Worm (Caenorhabditis elegans): ENCODE measurements around the gene F58B3.6.
A peak's percentile ranks its signal among the peaks of the same experiment; 100 is the strongest.

Gene F58B3.6

DNA sequence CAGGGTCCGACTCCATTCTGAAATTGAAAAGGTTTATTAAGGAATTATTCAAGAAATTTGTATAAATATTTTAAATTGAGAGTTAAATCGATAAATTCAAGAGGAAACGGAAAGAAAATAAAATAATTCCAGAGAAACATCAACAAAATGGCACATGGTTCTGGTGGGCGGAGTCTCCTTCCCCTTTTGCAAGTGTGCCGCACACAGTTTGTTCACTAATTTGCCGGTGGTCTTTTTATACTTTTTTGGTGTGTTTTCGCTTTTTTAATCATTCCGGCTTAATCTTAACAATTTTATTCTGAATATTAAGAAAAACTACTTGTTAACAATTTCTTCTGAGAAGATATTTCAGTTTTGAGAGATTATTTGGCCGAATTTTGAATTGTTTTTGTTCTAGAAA lies 31.5 kb upstream of the F58B3.6 start, which contains the start of the genes ragc-1 and Y24F12A.1 (continued):
- TF ChIP-seq aha-1 (tag) (no peak), zfp-2 (tag; optimal IDR thresholded peaks at IDR 0.05) (no peak), daf-16 (GFP tag; optimal IDR thresholded peaks at IDR 0.05) (no peak), daf-16 (tag; optimal IDR thresholded peaks at IDR 0.05) (peak; percentile 57), nhr-28 (tag; optimal IDR thresholded peaks at IDR 0.05) (peak; percentile 31), nhr-42 (GFP tag; IDR thresholded peaks at IDR 0.05) (no peak), snpc-4 (tag; optimal IDR thresholded peaks at IDR 0.05) (no peak), madf-5 (GFP tag; IDR thresholded peaks at IDR 0.05) (no peak), unc-39 (tag; optimal IDR thresholded peaks at IDR 0.05) (no peak), dmd-9 (GFP tag; IDR thresholded peaks at IDR 0.05) (no peak), lin-1 (GFP tag; IDR thresholded peaks at IDR 0.05) (no peak), fos-1 (tag; optimal IDR thresholded peaks at IDR 0.05) (no peak), F44E2.7 (GFP tag; IDR thresholded peaks at IDR 0.05) (no peak), ceh-20 (GFP tag; IDR thresholded peaks at IDR 0.05) (no peak), Y5F2A.4 (GFP tag; optimal IDR thresholded peaks at IDR 0.05) (no peak), nhr-76 (tag; optimal IDR thresholded peaks at IDR 0.05) (no peak), gei-8 (GFP tag; optimal IDR thresholded peaks at IDR 0.05) (no peak), ZK337.2 (GFP tag; IDR thresholded peaks at IDR 0.05) (no peak), F10B5.3 (tag; optimal IDR thresholded peaks at IDR 0.05) (no peak), snpc-1.2 (GFP tag; IDR thresholded peaks at IDR 0.05) (no peak), nhr-11 (tag; optimal IDR thresholded peaks at IDR 0.05) (no peak)

DNA sequence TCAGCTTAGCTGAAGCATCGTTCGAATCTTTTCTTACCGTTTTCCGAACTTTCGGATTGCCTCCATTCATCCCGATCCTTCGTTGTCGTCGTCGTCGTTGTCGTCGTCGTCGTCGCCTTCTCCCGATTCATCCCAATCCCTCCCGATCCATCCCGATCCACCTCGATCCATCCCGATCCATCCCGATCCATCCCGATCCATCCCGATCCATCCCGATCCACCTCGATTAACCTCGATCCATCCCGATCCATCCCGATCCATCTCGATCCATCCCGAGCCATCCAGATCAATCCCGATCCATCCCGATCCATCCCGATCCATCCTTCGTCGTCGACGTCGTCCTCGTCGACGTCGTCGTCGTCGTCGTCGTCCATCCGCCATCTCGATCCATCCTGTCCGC lies 19.9 kb upstream of the F58B3.6 start:
- TF ChIP-seq mxl-2 (GFP tag; conservative IDR thresholded peaks at IDR 0.05) (peak; percentile 60; the same call in 1 of the 2 replicates), set-16 (GFP tag; IDR thresholded peaks at IDR 0.05) (peak; percentile 97), egl-43 (GFP tag; IDR thresholded peaks at IDR 0.05) (peak; percentile 63; the same call in 1 of the 2 replicates)

DNA sequence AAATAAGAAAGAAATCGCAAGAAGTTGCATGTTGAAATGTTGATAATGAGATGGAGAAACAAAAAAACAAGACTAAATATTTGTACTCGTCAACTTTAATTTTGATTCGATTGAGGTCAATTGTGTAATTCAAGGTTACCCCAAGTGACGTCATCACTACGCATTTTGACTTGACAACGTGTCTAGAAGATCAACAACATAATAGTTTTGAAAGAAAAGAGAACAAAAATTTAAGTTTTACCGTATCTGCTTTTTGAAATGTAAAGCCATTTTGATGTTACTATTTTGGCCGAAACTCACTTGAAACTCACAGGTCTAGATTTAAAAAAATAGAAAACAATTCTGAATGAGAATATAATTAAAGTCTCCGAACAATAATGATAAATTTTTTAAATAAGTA lies 15.5 kb upstream of the F58B3.6 start, which contains the start of gene dsl-5:
TSS of gene dsl-5 (minus strand) at position 101 of the 400 bp plus-strand sequence.
- TF ChIP-seq lin-29 (GFP tag; IDR thresholded peaks at IDR 0.05), result no peak
- no peak for TF ChIP-seq nhr-111 (GFP tag; optimal IDR thresholded peaks at IDR 0.05)

DNA sequence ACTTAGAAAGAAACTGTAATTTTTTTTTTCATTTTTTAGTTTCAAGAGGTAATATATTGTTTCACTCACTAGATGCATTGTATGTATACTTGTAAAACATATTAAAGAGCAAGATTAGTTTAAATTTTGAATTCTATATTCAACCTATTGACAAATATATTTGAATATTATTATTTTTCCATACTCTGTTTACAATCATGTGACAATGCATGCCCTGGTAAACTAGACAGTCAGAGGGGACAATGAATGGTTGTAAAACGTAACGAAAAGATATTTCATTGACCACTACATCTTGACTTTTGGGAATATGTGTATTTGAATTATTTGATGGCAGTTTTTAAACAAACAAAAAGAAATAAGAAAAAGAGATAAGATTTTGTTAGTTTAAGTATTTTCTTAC lies 14.1 kb upstream of the F58B3.6 start:
- TF ChIP-seq dve-1 (tag; optimal IDR thresholded peaks at IDR 0.05; ENCODE audit: insufficient read depth) (peak; percentile 2), madf-5 (GFP tag; IDR thresholded peaks at IDR 0.05) (no peak), unc-62 (GFP tag; optimal IDR thresholded peaks at IDR 0.05 in 1 of 2) (peak in 1 of 2 experiments; percentile 62), unc-62 (tag; optimal IDR thresholded peaks at IDR 0.05) (no peak), daf-16 (GFP tag; optimal IDR thresholded peaks at IDR 0.05) (no peak), daf-16 (tag; optimal IDR thresholded peaks at IDR 0.05) (peak; percentile 61), F44E2.7 (GFP tag; IDR thresholded peaks at IDR 0.05) (no peak)

DNA sequence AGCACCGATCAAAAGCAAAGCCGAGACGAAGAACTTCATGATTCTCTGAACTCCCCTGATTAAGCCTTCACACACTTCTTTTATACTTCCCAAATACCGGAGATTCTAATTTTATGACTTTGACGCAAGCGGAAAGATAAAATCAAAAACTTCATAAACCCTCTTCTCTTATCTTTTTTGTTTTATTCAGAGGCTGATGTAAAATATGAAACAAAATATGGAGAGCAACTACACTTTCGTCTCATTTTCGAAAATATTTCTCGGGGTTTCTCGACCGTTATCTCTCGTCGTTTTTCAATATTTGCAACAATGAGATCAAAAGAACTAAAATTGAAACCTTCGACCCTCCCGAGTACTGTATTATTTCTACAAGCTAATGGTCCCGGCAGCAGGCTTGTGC lies 13.4 kb upstream of the F58B3.6 start, which contains the start of gene lys-4:
TSS of gene lys-4 (minus strand) at position 115 of the 400 bp plus-strand sequence.
- peak; percentile 36 for TF ChIP-seq nhr-28 (tag; optimal IDR thresholded peaks at IDR 0.05)
- TF ChIP-seq dmd-6 (GFP tag; IDR thresholded peaks at IDR 0.05), result peak; percentile 40
- TF ChIP-seq nhr-11 (tag; optimal IDR thresholded peaks at IDR 0.05), result no peak
- no peak for TF ChIP-seq F26F4.8 (GFP tag; conservative IDR thresholded peaks at IDR 0.05)
- TF ChIP-seq aha-1 (tag), result no peak
- TF ChIP-seq T26A8.4 (GFP tag; IDR thresholded peaks at IDR 0.05), result no peak
- TF ChIP-seq madf-5 (GFP tag; IDR thresholded peaks at IDR 0.05), result no peak
- TF ChIP-seq daf-19 (GFP tag; conservative IDR thresholded peaks at IDR 0.05), result no peak
- TF ChIP-seq daf-12 (tag; optimal IDR thresholded peaks at IDR 0.05), result no peak
- no peak for TF ChIP-seq Y105C5A.15 (GFP tag; IDR thresholded peaks at IDR 0.05)
- no peak for TF ChIP-seq mxl-3 (GFP tag; optimal IDR thresholded peaks at IDR 0.05)
- TF ChIP-seq jun-1 (tag; optimal IDR thresholded peaks at IDR 0.05), result no peak
- no peak for TF ChIP-seq daf-16 (GFP tag; optimal IDR thresholded peaks at IDR 0.05)
- TF ChIP-seq daf-16 (tag; optimal IDR thresholded peaks at IDR 0.05), result peak; percentile 33
- TF ChIP-seq dve-1 (tag; optimal IDR thresholded peaks at IDR 0.05; ENCODE audit: insufficient read depth), result peak; percentile 42
- peak; percentile 30 for TF ChIP-seq hlh-11 (tag; optimal IDR thresholded peaks at IDR 0.05)
- no peak for TF ChIP-seq nhr-25 (tag; optimal IDR thresholded peaks at IDR 0.05; ENCODE audit: borderline replicate concordance, insufficient read depth)
- no peak for TF ChIP-seq vab-7 (GFP tag; IDR thresholded peaks at IDR 0.05)
- TF ChIP-seq fkh-10 (GFP tag; optimal IDR thresholded peaks at IDR 0.05), result no peak
- no peak for TF ChIP-seq zip-11 (GFP tag; IDR thresholded peaks at IDR 0.05)
- TF ChIP-seq pha-4 (GFP tag; IDR thresholded peaks at IDR 0.05), result no peak
- TF ChIP-seq pha-4 (tag; optimal IDR thresholded peaks at IDR 0.05), result no peak
- no peak for TF ChIP-seq nhr-111 (GFP tag; optimal IDR thresholded peaks at IDR 0.05)
- TF ChIP-seq dmd-8 (GFP tag; IDR thresholded peaks at IDR 0.05), result no peak
